Worm (Caenorhabditis elegans): ENCODE measurements around the gene aos-1.

The aos-1 gene

DNA sequence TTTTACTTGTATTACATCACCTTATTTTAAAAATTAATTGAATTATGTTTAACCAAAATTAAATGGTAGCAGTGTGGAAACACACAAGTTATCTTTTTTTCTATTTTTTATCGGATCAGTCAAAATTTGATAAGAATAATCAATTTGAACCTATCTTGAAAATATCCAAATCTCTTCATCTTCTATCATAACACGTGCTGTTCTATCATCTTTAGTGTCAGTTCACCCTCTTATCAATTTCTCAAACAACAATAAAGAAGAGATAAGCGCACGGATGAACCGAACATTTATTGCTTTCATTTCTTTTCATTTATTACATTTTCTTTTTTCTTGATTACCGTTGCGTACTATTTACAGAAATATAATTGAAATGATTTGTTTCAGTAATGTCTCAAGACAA is 43.0 kb downstream of the aos-1 start, which contains the start of gene R04B5.5 (continued):
- TF ChIP-seq ctbp-1 (GFP tag; IDR thresholded peaks at IDR 0.05) (no peak), D1046.2 (GFP tag; IDR thresholded peaks at IDR 0.05) (no peak), dmd-6 (GFP tag; IDR thresholded peaks at IDR 0.05) (peak; percentile 67), attf-4 (tag; optimal IDR thresholded peaks at IDR 0.05) (no peak), nhr-11 (tag; optimal IDR thresholded peaks at IDR 0.05) (peak; percentile 24), zfp-2 (tag; optimal IDR thresholded peaks at IDR 0.05) (no peak), nhr-77 (tag; optimal IDR thresholded peaks at IDR 0.05) (peak; percentile 89), spr-3 (GFP tag; optimal IDR thresholded peaks at IDR 0.05) (no peak), nhr-28 (tag; optimal IDR thresholded peaks at IDR 0.05) (peak; percentile 90), hlh-11 (tag; optimal IDR thresholded peaks at IDR 0.05) (peak; percentile 74), ZK546.5 (tag; optimal IDR thresholded peaks at IDR 0.05) (no peak), nhr-10 (tag; optimal IDR thresholded peaks at IDR 0.05) (peak; percentile 85), pha-4 (GFP tag; IDR thresholded peaks at IDR 0.05) (no peak), pha-4 (tag; optimal IDR thresholded peaks at IDR 0.05) (no peak), hmg-1.1 (GFP tag; IDR thresholded peaks at IDR 0.05) (no peak), ceh-28 (tag; optimal IDR thresholded peaks at IDR 0.05) (no peak), F49E8.2 (tag; optimal IDR thresholded peaks at IDR 0.05; ENCODE audit: borderline replicate concordance) (no peak), daf-16 (GFP tag; optimal IDR thresholded peaks at IDR 0.05) (no peak), daf-16 (tag; optimal IDR thresholded peaks at IDR 0.05) (peak; percentile 70), dpl-1 (GFP tag; optimal IDR thresholded peaks at IDR 0.05) (no peak), mep-1 (tag; optimal IDR thresholded peaks at IDR 0.05) (peak; percentile 13), egl-43 (GFP tag; IDR thresholded peaks at IDR 0.05) (no peak), mxl-2 (GFP tag; conservative IDR thresholded peaks at IDR 0.05) (no peak), mdl-1 (tag; optimal IDR thresholded peaks at IDR 0.05) (peak in 1 of 2 experiments; percentile 85), R02D3.7 (tag; optimal IDR thresholded peaks at IDR 0.05) (no peak), mdt-29 (GFP tag; IDR thresholded peaks at IDR 0.05) (no peak), nhr-6 (tag; optimal IDR thresholded peaks at IDR 0.05) (peak; percentile 2), lim-7 (GFP tag; IDR thresholded peaks at IDR 0.05) (no peak), tra-1 (GFP tag; IDR thresholded peaks at IDR 0.05) (0 out of 2 replicates have a peak, but pooled peaks have one; percentile 46), nhr-102 (tag; optimal IDR thresholded peaks at IDR 0.05) (peak; percentile 48), aly-2 (tag; optimal IDR thresholded peaks at IDR 0.05) (no peak), nhr-48 (tag; optimal IDR thresholded peaks at IDR 0.05) (peak; percentile 49), pqm-1 (tag; optimal IDR thresholded peaks at IDR 0.05) (peak; percentile 37)

DNA sequence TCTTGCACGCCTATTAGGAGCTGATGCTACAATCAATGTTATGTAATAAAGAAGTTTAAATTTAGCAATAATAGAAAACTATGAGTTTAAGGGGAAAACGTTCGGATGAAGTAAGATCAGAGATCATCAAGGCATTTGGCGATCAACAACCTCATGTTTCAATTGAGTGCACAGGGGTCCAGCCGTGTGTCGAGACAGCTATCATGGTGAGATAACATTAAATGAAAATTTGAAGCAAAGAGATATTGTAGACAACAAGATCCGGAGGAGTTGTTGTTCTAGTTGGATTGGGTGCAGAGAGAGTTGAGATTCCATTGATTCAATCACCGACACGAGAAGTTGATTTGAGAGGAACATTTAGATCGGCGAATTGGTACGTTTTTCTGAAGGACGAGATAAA is 44.0 kb downstream of the aos-1 start:
- peak in 1 of 2 experiments; percentile 72 for TF ChIP-seq daf-16 (GFP tag; optimal IDR thresholded peaks at IDR 0.05)
- no peak for TF ChIP-seq daf-16 (tag; optimal IDR thresholded peaks at IDR 0.05)
- TF ChIP-seq madf-9 (GFP tag; conservative IDR thresholded peaks at IDR 0.05) = no peak
- no peak for TF ChIP-seq zip-11 (GFP tag; IDR thresholded peaks at IDR 0.05)

DNA sequence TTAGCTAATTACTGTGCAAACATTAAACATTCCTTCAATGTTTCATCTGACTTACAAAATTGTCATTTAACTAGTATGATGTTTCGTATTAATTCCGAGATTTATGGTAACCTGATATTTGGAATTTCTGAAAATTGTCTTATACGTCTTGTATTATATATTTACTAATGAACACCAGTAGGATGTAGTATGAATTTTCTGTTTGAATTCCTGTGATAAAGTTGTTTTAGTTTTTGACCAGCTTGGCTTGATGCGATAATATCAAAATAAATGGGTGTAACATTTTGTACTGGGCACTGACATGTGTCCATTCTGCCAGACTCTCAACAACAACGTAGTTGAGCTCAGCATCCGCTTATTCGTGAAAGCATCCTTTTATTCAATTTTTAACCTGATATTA is 45.2 kb downstream of the aos-1 start, which contains the start of gene R04B5.6:
Gene R04B5.6 (plus strand): TSS at position 301 of the 400 bp plus-strand sequence.
- TF ChIP-seq lin-29 (GFP tag; IDR thresholded peaks at IDR 0.05) = no peak
- no peak for TF ChIP-seq D1046.2 (GFP tag; IDR thresholded peaks at IDR 0.05)
- TF ChIP-seq lin-38 (GFP tag; IDR thresholded peaks at IDR 0.05) = no peak
- no peak for TF ChIP-seq ceh-44 (GFP tag; IDR thresholded peaks at IDR 0.05)
- no peak for TF ChIP-seq nhr-76 (tag; optimal IDR thresholded peaks at IDR 0.05)
- TF ChIP-seq spr-1 (tag; optimal IDR thresholded peaks at IDR 0.05) = no peak
- no peak for TF ChIP-seq nhr-48 (tag; optimal IDR thresholded peaks at IDR 0.05)
- no peak for TF ChIP-seq ctbp-1 (GFP tag; IDR thresholded peaks at IDR 0.05)
- TF ChIP-seq Y48G9A.11 (GFP tag; IDR thresholded peaks at IDR 0.05) = no peak
- TF ChIP-seq unc-130 (GFP tag; optimal IDR thresholded peaks at IDR 0.05) = no peak
- no peak for TF ChIP-seq aly-2 (tag; optimal IDR thresholded peaks at IDR 0.05)
- no peak for TF ChIP-seq lsy-2 (tag; optimal IDR thresholded peaks at IDR 0.05)
- no peak for TF ChIP-seq Y75B8A.6 (GFP tag; IDR thresholded peaks at IDR 0.05)
- no peak for TF ChIP-seq rbr-2 (tag; optimal IDR thresholded peaks at IDR 0.05)

Data from whole organism, L4 larva.